Fruit fly (Drosophila melanogaster): ENCODE data around the gene CG31643.

The CG31643 gene

DNA sequence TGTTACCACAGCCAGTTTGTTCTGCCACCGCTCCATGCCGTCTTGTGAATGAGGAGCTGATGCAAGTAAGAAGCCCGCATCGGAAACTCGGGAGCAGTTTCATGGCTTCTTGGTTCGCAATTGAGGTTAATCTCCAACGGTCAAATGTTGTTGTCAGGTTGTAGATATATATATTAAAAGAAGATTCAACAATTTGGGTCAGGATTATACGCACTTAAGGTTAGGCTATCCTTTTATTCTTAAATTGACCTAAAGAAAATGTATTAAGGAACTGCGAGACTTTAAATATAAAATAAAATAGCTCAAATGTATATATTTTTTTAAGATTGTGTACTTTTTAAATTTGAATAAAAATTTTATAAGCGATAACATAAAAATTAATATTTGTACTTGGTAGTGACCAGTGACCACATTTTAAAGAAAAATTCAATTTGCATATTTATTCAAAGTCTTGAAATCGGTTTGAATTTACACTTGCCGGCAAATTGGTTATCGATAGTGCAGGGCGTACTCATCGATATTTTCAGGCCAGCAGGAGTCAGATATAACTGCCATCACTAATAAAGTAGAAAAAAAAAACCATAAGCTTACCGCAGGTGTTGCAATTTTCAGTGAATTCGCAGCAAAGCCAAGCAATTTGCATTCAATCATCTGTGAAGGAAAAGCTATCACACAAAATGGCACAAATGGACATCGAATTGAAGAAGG lies 30.8 kb downstream of the CG31643 start, which contains the start of the genes CG9150 and Pfdn1 (continued):
- TF ChIP-seq CG11085 (GFP tag; IDR thresholded peaks at IDR 0.05) (no peak), Bteb2 (GFP tag; optimal IDR thresholded peaks at IDR 0.05) (no peak), CG6854 (GFP tag; optimal IDR thresholded peaks at IDR 0.05) (no peak), Dp (GFP tag; optimal IDR thresholded peaks at IDR 0.05) (peak; percentile 92), grau (tag; optimal IDR thresholded peaks at IDR 0.05) (no peak), hkb (optimal IDR thresholded peaks at IDR 0.05) (no peak), hkb (GFP tag; IDR thresholded peaks at IDR 0.05) (no peak), bigmax (GFP tag; optimal IDR thresholded peaks at IDR 0.05) (no peak), lab (GFP tag; optimal IDR thresholded peaks at IDR 0.05) (no peak), Dref (GFP tag; IDR thresholded peaks at IDR 0.05) (peak; percentile 95), CG2116 (GFP tag; optimal IDR thresholded peaks at IDR 0.05) (peak; percentile 88), Dll (GFP tag; IDR thresholded peaks at IDR 0.05; ENCODE audit: partially characterized antibody) (peak; percentile 89), crc (GFP tag; optimal IDR thresholded peaks at IDR 0.05) (no peak), Bgb (GFP tag; IDR thresholded peaks at IDR 0.05; ENCODE audit: partially characterized antibody) (peak; percentile 94), CG17912 (GFP tag; optimal IDR thresholded peaks at IDR 0.05) (no peak), mld (GFP tag; IDR thresholded peaks at IDR 0.05; ENCODE audit: partially characterized antibody) (peak; percentile 65; the same call in 2 of the 3 replicates), CG17612 (GFP tag; IDR thresholded peaks at IDR 0.05) (no peak), CG4617 (GFP tag; optimal IDR thresholded peaks at IDR 0.05; ENCODE audit: borderline replicate concordance) (peak; percentile 61), CG12236 (GFP tag; optimal IDR thresholded peaks at IDR 0.05) (no peak), CG6813 (GFP tag; optimal IDR thresholded peaks at IDR 0.05) (no peak), CG16813 (GFP tag; IDR thresholded peaks at IDR 0.05; ENCODE audit: partially characterized antibody) (peak; percentile 87), trem (tag; optimal IDR thresholded peaks at IDR 0.05) (peak; percentile 26), CG18619 (GFP tag; optimal IDR thresholded peaks at IDR 0.05) (no peak), Ptx1 (GFP tag; IDR thresholded peaks at IDR 0.05) (no peak), lbe (GFP tag; optimal IDR thresholded peaks at IDR 0.05) (peak; percentile 50)

DNA sequence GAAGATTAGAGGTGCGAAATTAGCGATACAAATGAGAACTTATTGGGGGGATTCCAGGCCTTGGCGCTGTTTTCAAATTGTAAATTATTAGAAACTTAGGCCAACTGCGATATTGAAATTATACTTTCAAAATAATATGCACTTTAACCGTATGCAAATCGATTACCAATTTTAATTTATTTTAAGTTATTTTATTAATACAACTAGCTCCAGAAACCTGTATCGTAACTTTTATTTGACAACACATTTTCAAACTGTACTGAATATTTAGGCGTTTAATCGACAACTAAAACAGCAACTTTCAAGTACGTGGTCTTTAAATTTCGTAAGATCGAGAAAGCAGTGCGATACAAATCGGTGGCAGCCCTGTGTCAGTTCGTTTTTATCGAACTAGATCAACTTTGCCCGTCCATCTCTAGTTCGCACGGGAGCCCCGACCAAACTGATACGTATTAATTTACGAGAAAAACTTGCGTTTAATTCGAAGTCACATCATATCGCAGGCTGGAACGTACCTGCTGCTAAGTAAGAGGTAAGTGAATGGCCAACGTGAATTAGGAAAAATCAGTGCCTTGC lies 32.8 kb downstream of the CG31643 start, which contains the start of the genes CG9154 and Kr-h2:
TSS of gene CG9154 (minus strand) at position 31 of the 576 bp plus-strand sequence.
TSS of gene Kr-h2 (plus strand) at position 335 of the 576 bp plus-strand sequence.
- TF ChIP-seq CG3847 (GFP tag; IDR thresholded peaks at IDR 0.05) = peak; percentile 28; the same call in 1 of the 2 replicates
- peak; percentile 1 for TF ChIP-seq unpg (GFP tag; optimal IDR thresholded peaks at IDR 0.05)
- no peak for TF ChIP-seq CG3281 (GFP tag; optimal IDR thresholded peaks at IDR 0.05)
- peak; percentile 88 for TF ChIP-seq sens (GFP tag)
- TF ChIP-seq Doc3 (GFP tag; IDR thresholded peaks at IDR 0.05; ENCODE audit: partially characterized antibody) = peak; percentile 44; the same call in 2 of the 3 replicates
- TF ChIP-seq MESR4 (GFP tag; optimal IDR thresholded peaks at IDR 0.05) = peak; percentile 94
- no peak for TF ChIP-seq CG11093 (GFP tag; IDR thresholded peaks at IDR 0.05)
- peak; percentile 65 for TF ChIP-seq stwl (tag; optimal IDR thresholded peaks at IDR 0.05)
- peak; percentile 47 for TF ChIP-seq CG7839 (tag; optimal IDR thresholded peaks at IDR 0.05)
- peak; percentile 55 for TF ChIP-seq grau (tag; optimal IDR thresholded peaks at IDR 0.05)
- TF ChIP-seq D19B (GFP tag; optimal IDR thresholded peaks at IDR 0.05) = peak; percentile 25
- TF ChIP-seq bigmax (GFP tag; optimal IDR thresholded peaks at IDR 0.05) = no peak
- TF ChIP-seq MBD-R2 (GFP tag; IDR thresholded peaks at IDR 0.05) = peak; percentile 37; the same call in 1 of the 2 replicates
- TF ChIP-seq knrl (GFP tag; IDR thresholded peaks at IDR 0.05; ENCODE audit: partially characterized antibody) = peak; percentile 77
- peak; percentile 48 for TF ChIP-seq CG30403 (GFP tag; optimal IDR thresholded peaks at IDR 0.05)
- no peak for TF ChIP-seq GATAe (GFP tag; conservative IDR thresholded peaks at IDR 0.05)
- TF ChIP-seq CG17186 (GFP tag; optimal IDR thresholded peaks at IDR 0.05) = peak; percentile 42
- TF ChIP-seq dysf (GFP tag; IDR thresholded peaks at IDR 0.05) = peak; percentile 32; the same call in 1 of the 3 replicates
- TF ChIP-seq CG17829 (tag; optimal IDR thresholded peaks at IDR 0.05) = peak; percentile 64
- TF ChIP-seq CG11504 (tag; optimal IDR thresholded peaks at IDR 0.05) = peak; percentile 39
- peak; percentile 57; the same call in 1 of the 2 replicates for TF ChIP-seq inv (GFP tag; IDR thresholded peaks at IDR 0.05; ENCODE audit: partially characterized antibody)
- peak; percentile 50 for TF ChIP-seq CG2712 (tag; optimal IDR thresholded peaks at IDR 0.05)
- TF ChIP-seq CG11398 (GFP tag; optimal IDR thresholded peaks at IDR 0.05) = no peak
- TF ChIP-seq CG8765 (GFP tag; IDR thresholded peaks at IDR 0.05) = no peak; the same call in 1 of the 2 replicates
- no peak for TF ChIP-seq ap (GFP tag; IDR thresholded peaks at IDR 0.05)

All from whole organism, embryonic.